Fruit fly (Drosophila melanogaster) whole organism, wandering third instar larva: ENCODE data around the gene NPF.

Experiments used
- Abd-B ChIP-seq: fragments of >200 bp; optimal IDR thresholded peaks from 2 replicates; lab custom pipeline; 2017; ENCODE audit warnings: missing biosample characterization, missing genetic modification characterization
- CrebA ChIP-seq: fragments of 200-800 bp; sonication (Bioruptor generic); optimal IDR thresholded peaks from 2 replicates; lab custom pipeline; 2016; ENCODE audit warnings: missing biosample characterization, mild to moderate bottlenecking, missing genetic modification characterization, borderline replicate concordance
- Dfd ChIP-seq: fragments of >200 bp; optimal IDR thresholded peaks from 2 replicates; lab custom pipeline; 2017; ENCODE audit warnings: missing biosample characterization, missing genetic modification characterization
- Dif ChIP-seq: fragments of 200-275, 200-300 bp; sonication (Bioruptor generic); optimal IDR thresholded peaks from 2 replicates; lab custom pipeline; 2018; ENCODE audit warnings: missing biosample characterization, missing genetic modification characterization; ENCODE audit not compliant: partially characterized antibody
- GATAd ChIP-seq: sonication (Bioruptor generic); optimal IDR thresholded peaks from 2 replicates; lab custom pipeline; 2016; ENCODE audit warnings: missing biosample characterization, missing genetic modification characterization
- HLH106 ChIP-seq: fragments of 200-800 bp; optimal IDR thresholded peaks from 3 replicates; lab custom pipeline; 2019; ENCODE audit warnings: missing biosample characterization, mild to moderate bottlenecking, missing genetic modification characterization, moderate library complexity
- Hnf4 ChIP-seq: fragments of 200-800 bp; sonication (Bioruptor generic); optimal IDR thresholded peaks from 2 replicates; lab custom pipeline; 2016; ENCODE audit warnings: missing biosample characterization, mild to moderate bottlenecking, missing genetic modification characterization
- Hr78 ChIP-seq: fragments of >200 bp; optimal IDR thresholded peaks from 2 replicates; lab custom pipeline; 2017; ENCODE audit warnings: missing biosample characterization, missing genetic modification characterization
- Hr83 ChIP-seq: fragments of 200-300 bp; sonication (Bioruptor generic); optimal IDR thresholded peaks from 2 replicates; lab custom pipeline; 2016; ENCODE audit warnings: missing biosample characterization, mild to moderate bottlenecking, missing genetic modification characterization, moderate library complexity; ENCODE audit not compliant: poor library complexity, severe bottlenecking
- Jra ChIP-seq: sonication (Bioruptor generic); optimal IDR thresholded peaks from 2 replicates; lab custom pipeline; 2016; ENCODE audit warnings: missing biosample characterization, missing genetic modification characterization
- Myc ChIP-seq: fragments of >200 bp; optimal IDR thresholded peaks from 2 replicates; lab custom pipeline; 2017
- N ChIP-seq: fragments of >200 bp; optimal IDR thresholded peaks from 2 replicates; lab custom pipeline; 2018; ENCODE audit warnings: missing biosample characterization, missing external identifiers, missing genetic modification characterization
- OdsH ChIP-seq: fragments of 200-800 bp; sonication (Bioruptor generic); optimal IDR thresholded peaks from 2 replicates; lab custom pipeline; 2016; ENCODE audit warnings: missing biosample characterization, mild to moderate bottlenecking, missing genetic modification characterization
- Rel ChIP-seq, 2 experiments: fragments of 200-800 bp; sonication (Bioruptor generic) in 1 of 2; optimal IDR thresholded peaks; 2 replicates in 1 of 2; 3 replicates in 1 of 2; lab custom pipeline; 2016 to 2019; ENCODE audit warnings: mild to moderate bottlenecking in 2 of 2, missing biosample characterization in 2 of 2, missing genetic modification characterization in 2 of 2, moderate library complexity in 1 of 2
- Sp1 ChIP-seq: fragments of 200-800 bp; sonication (Bioruptor generic); optimal IDR thresholded peaks from 3 replicates; lab custom pipeline; 2019; ENCODE audit warnings: missing biosample characterization, mild to moderate bottlenecking, missing genetic modification characterization, moderate library complexity
- br ChIP-seq: fragments of 200-800 bp; sonication (Bioruptor generic); optimal IDR thresholded peaks from 2 replicates; lab custom pipeline; 2016; ENCODE audit warnings: missing biosample characterization, missing genetic modification characterization
- brk ChIP-seq: fragments of 200-800 bp; sonication (Bioruptor generic); optimal IDR thresholded peaks from 2 replicates; lab custom pipeline; 2016; ENCODE audit warnings: missing biosample characterization, mild to moderate bottlenecking, missing genetic modification characterization
- dl ChIP-seq, 2 experiments: fragments of 175-275, 200-275 bp in 1 of 2; fragments of 200-275 bp in 1 of 2; sonication (Bioruptor generic); optimal IDR thresholded peaks; lab custom pipeline; 2018; ENCODE audit warnings: mild to moderate bottlenecking in 2 of 2, missing biosample characterization in 2 of 2, missing genetic modification characterization in 2 of 2, moderate library complexity in 2 of 2; ENCODE audit not compliant: partially characterized antibody in 2 of 2, insufficient read depth in 1 of 2
- dmrt93B ChIP-seq: fragments of 200-800 bp; sonication (Bioruptor generic); optimal IDR thresholded peaks from 2 replicates; lab custom pipeline; 2018; ENCODE audit warnings: missing biosample characterization, mild to moderate bottlenecking, missing genetic modification characterization
- ey ChIP-seq: fragments of 200-800 bp; sonication (Bioruptor generic); optimal IDR thresholded peaks from 2 replicates; lab custom pipeline; 2016; ENCODE audit warnings: missing biosample characterization, missing genetic modification characterization
- foxo ChIP-seq, 2 experiments: fragments of 200-800 bp; sonication (Bioruptor generic); optimal IDR thresholded peaks; 2 replicates in 1 of 2; 3 replicates in 1 of 2; lab custom pipeline; 2016 to 2017; ENCODE audit warnings: missing biosample characterization in 2 of 2, missing genetic modification characterization in 2 of 2
- fru ChIP-seq: fragments of 200-800 bp; sonication (Bioruptor generic); optimal IDR thresholded peaks from 3 replicates; lab custom pipeline; 2016; ENCODE audit warnings: missing biosample characterization, mild to moderate bottlenecking, missing genetic modification characterization
- h ChIP-seq: fragments of 200-800 bp; sonication (Bioruptor generic); optimal IDR thresholded peaks from 3 replicates; lab custom pipeline; 2016; ENCODE audit warnings: missing biosample characterization, mild to moderate bottlenecking, missing genetic modification characterization
- jim ChIP-seq: fragments of 175-275, 200-325 bp; sonication (Bioruptor generic); optimal IDR thresholded peaks from 2 replicates; lab custom pipeline; 2016; ENCODE audit warnings: missing biosample characterization, mild to moderate bottlenecking, missing genetic modification characterization
- pan ChIP-seq: fragments of >200 bp; optimal IDR thresholded peaks from 2 replicates; lab custom pipeline; 2017
- psq ChIP-seq: fragments of 200-800 bp; sonication (Bioruptor generic); optimal IDR thresholded peaks from 3 replicates; lab custom pipeline; 2017; ENCODE audit warnings: missing biosample characterization, mild to moderate bottlenecking, missing genetic modification characterization, moderate library complexity
- rgr ChIP-seq: fragments of 200-800 bp; sonication (Bioruptor generic); optimal IDR thresholded peaks from 3 replicates; lab custom pipeline; 2016; ENCODE audit warnings: missing biosample characterization, mild to moderate bottlenecking, missing genetic modification characterization
- sage ChIP-seq: fragments of 200-800 bp; sonication (Bioruptor generic); optimal IDR thresholded peaks from 2 replicates; lab custom pipeline; 2016; ENCODE audit warnings: missing biosample characterization, mild to moderate bottlenecking, missing genetic modification characterization
- sv ChIP-seq: fragments of 200-800 bp; sonication (Bioruptor generic); optimal IDR thresholded peaks from 3 replicates; lab custom pipeline; 2016; ENCODE audit warnings: missing biosample characterization, missing genetic modification characterization
- tai ChIP-seq: sonication (Bioruptor generic); optimal IDR thresholded peaks from 2 replicates; lab custom pipeline; 2016; ENCODE audit warnings: missing biosample characterization, missing genetic modification characterization

NPF gene

DNA sequence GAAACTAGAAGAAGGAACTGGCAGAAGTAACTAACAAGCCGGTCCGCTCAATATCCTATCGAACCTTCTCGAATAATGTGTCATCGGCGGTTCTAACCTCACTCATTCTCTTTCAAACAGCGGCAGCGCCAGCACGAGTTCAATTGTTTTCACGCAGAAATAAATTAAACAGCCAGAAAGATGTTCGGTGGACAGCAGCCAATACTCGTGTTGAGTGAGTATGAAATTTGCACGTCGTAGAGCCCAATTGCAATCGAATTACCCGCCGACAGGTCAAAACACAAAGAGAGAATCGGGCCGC is 38.6 kb downstream of the NPF start:
- TF ChIP-seq Myc (peak; percentile 46), Jra (GFP tag; lab: Kevin White, UChicago) (peak; percentile 14), dmrt93B (GFP tag; lab: Kevin White, UChicago) (no peak), Abd-B (GFP tag; lab: Kevin White, UChicago) (no peak)
- TF ChIP-seq, all 38 proteins: peak for 2

- TF ChIP-seq h (GFP tag; lab: Kevin White, UChicago): no peak
- TF ChIP-seq pan: no peak
- TF ChIP-seq OdsH (GFP tag; lab: Kevin White, UChicago): no peak
- TF ChIP-seq Rel (GFP tag; optimal IDR thresholded peaks at IDR 0.05; lab: Kevin White, UChicago): no peak
- TF ChIP-seq Rel (tag; optimal IDR thresholded peaks at IDR 0.05; lab: Kevin White, UChicago): no peak
- no peak for TF ChIP-seq HLH106 (tag; lab: Kevin White, UChicago)
- no peak for TF ChIP-seq GATAd (GFP tag; lab: Kevin White, UChicago)
- TF ChIP-seq sage (GFP tag; lab: Kevin White, UChicago): no peak
- no peak for TF ChIP-seq br (GFP tag; lab: Kevin White, UChicago)
- TF ChIP-seq brk (GFP tag; lab: Kevin White, UChicago): no peak
- no peak for TF ChIP-seq jim (GFP tag; lab: Kevin White, UChicago)
- TF ChIP-seq Sp1: no peak
- TF ChIP-seq rgr (GFP tag; lab: Kevin White, UChicago): no peak
These were observed 40.3 kb downstream of the NPF start for dm6 chr3R:16649282-16649681.

- no peak for TF ChIP-seq foxo (GFP tag; optimal IDR thresholded peaks at IDR 0.05; lab: Kevin White, UChicago)
- TF ChIP-seq rgr (GFP tag; lab: Kevin White, UChicago): no peak
- TF ChIP-seq fru (GFP tag; lab: Kevin White, UChicago): no peak
- TF ChIP-seq sv: no peak
- TF ChIP-seq Dfd (GFP tag; lab: Kevin White, UChicago): no peak
- TF ChIP-seq Dif (GFP tag; lab: Kevin White, UChicago): no peak
- no peak for TF ChIP-seq Hr78 (GFP tag; lab: Kevin White, UChicago)
- no peak for TF ChIP-seq psq
- no peak for TF ChIP-seq Myc
- no peak for TF ChIP-seq GATAd (GFP tag; lab: Kevin White, UChicago)
- no peak for TF ChIP-seq Rel (GFP tag; optimal IDR thresholded peaks at IDR 0.05; lab: Kevin White, UChicago)
- TF ChIP-seq Rel (tag; optimal IDR thresholded peaks at IDR 0.05; lab: Kevin White, UChicago): no peak
- TF ChIP-seq h (GFP tag; lab: Kevin White, UChicago): no peak
- TF ChIP-seq Hnf4 (GFP tag; lab: Kevin White, UChicago): no peak
- TF ChIP-seq pan: no peak
- TF ChIP-seq brk (GFP tag; lab: Kevin White, UChicago): no peak
- TF ChIP-seq dl (GFP tag; optimal IDR thresholded peaks at IDR 0.05; lab: Kevin White, UChicago; ENCODE audit: insufficient read depth in 1 of 2, partially characterized antibody in 2 of 2): no peak
- no peak for TF ChIP-seq Hr83 (GFP tag; lab: Kevin White, UChicago)
- no peak for TF ChIP-seq br (GFP tag; lab: Kevin White, UChicago)
- no peak for TF ChIP-seq N (GFP tag; lab: Kevin White, UChicago)
- no peak for TF ChIP-seq ey
These were observed 41.9 kb downstream of the NPF start, which contains the start of gene Mettl4 for dm6 chr3R:16650950-16651349. Mettl4 (minus strand) TSS chr3R:16651157.

dm6 chr3R:16652091-16652490 is 43.1 kb downstream of the NPF start, which contains the start of gene CG14907:
CG14907 (minus strand) TSS chr3R:16652319.
- TF ChIP-seq Jra (GFP tag; lab: Kevin White, UChicago) (peak; percentile 14), Sp1 (no peak), Abd-B (GFP tag; lab: Kevin White, UChicago) (no peak), tai (no peak)

- TF ChIP-seq dmrt93B (GFP tag; lab: Kevin White, UChicago) (no peak), dl (GFP tag; optimal IDR thresholded peaks at IDR 0.05; lab: Kevin White, UChicago; ENCODE audit: insufficient read depth in 1 of 2, partially characterized antibody in 2 of 2) (no peak), Dif (GFP tag; lab: Kevin White, UChicago) (no peak), Jra (GFP tag; lab: Kevin White, UChicago) (no peak), CrebA (GFP tag; lab: Kevin White, UChicago) (no peak), sage (GFP tag; lab: Kevin White, UChicago) (no peak), rgr (GFP tag; lab: Kevin White, UChicago) (no peak)
These were observed 46.0 kb downstream of the NPF start for dm6 chr3R:16655000-16655493.
